Fruit fly (Drosophila melanogaster) whole organism, pupa: ENCODE data around the gene CG6891.

Experiments used
- CG14655 ChIP-seq: fragments of 200-800 bp; sonication (Bioruptor generic); optimal IDR thresholded peaks from 3 replicates; lab custom pipeline; 2017; ENCODE audit warnings: mild to moderate bottlenecking, missing biosample characterization, missing genetic modification reagents, missing genetic modification characterization
- CG9948 ChIP-seq: fragments of 200-800 bp; sonication (Bioruptor generic); optimal IDR thresholded peaks from 2 replicates; lab custom pipeline; 2018; ENCODE audit warnings: missing biosample characterization, mild to moderate bottlenecking, missing genetic modification characterization, moderate library complexity
- EcR ChIP-seq: fragments of 200-800 bp; sonication (Bioruptor generic); optimal IDR thresholded peaks from 3 replicates; lab custom pipeline; 2019; ENCODE audit warnings: missing biosample characterization, missing genetic modification characterization, mild to moderate bottlenecking, moderate library complexity, missing genetic modification reagents
- Pif1B ChIP-seq: fragments of 200-800 bp; sonication (Bioruptor generic); optimal IDR thresholded peaks from 3 replicates; lab custom pipeline; 2016; ENCODE audit warnings: missing biosample characterization, missing genetic modification characterization
- Snoo ChIP-seq: fragments of 200-800 bp; sonication (Bioruptor generic); optimal IDR thresholded peaks from 3 replicates; lab custom pipeline; 2017; ENCODE audit warnings: missing biosample characterization, mild to moderate bottlenecking, missing genetic modification characterization, inconsistent platforms
- fd96Ca ChIP-seq: fragments of 200-800 bp; sonication (Bioruptor generic); IDR thresholded peaks from 3 replicates; pipeline ENCODE4 v1.3.6; 2022; ENCODE audit warnings: missing biosample characterization, missing genetic modification characterization
- gl ChIP-seq: fragments of 200-800 bp; sonication (Bioruptor generic); optimal IDR thresholded peaks from 2 replicates; lab custom pipeline; 2018; ENCODE audit warnings: missing biosample characterization, mild to moderate bottlenecking, missing genetic modification characterization
- rn ChIP-seq: fragments of 200-800 bp; sonication (Bioruptor generic); IDR thresholded peaks from 2 replicates; pipeline ENCODE4 v1.3.6; 2022; ENCODE audit warnings: missing biosample characterization, missing genetic modification characterization

DNA sequence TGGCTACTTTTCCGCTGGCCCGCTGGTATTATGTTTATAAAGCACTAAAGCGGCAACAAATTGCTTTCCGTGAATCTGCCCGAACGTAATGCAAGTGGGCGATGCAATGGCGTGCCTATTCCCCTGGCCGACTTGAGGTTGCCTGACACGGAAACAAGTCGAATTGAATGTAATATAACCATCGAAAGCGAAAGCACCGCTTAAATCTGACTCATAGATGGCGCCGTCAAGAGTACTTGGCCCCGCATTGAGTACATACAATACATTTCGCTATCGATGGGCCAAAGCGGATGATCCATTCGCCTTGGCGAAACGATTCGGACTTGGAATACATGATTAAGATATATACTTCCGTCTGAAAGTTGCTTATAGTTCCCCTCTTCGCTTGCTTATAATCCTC lies 5.2 kb downstream of the CG6891 start:
- TF ChIP-seq gl (tag; lab: Kevin White, UChicago) (no peak), CG9948 (tag; lab: Kevin White, UChicago) (no peak), Pif1B (no peak), Snoo (tag; lab: Kevin White, UChicago) (no peak), EcR (GFP tag; lab: Kevin White, UChicago) (no peak), CG14655 (GFP tag; lab: Kevin White, UChicago) (no peak), rn (GFP tag; lab: Robert Waterston, UW) (no peak), fd96Ca (GFP tag; lab: Robert Waterston, UW) (no peak)
